Comparison of ENCODE assay signal across 2 fruit fly cellular contexts in genomic region chrX:12437099-12437498, dm6.
TF ChIP-seq lines count a peak whose summit lies in the region.

No protein-coding gene starts in this region.

- TF ChIP-seq CTCF in whole organism, embryonic (GFP tag; optimal IDR thresholded peaks at IDR 0.05; lab: Kevin White, UChicago): peak; percentile 88

TF ChIP-seq in whole organism, embryonic, 481 proteins besides CTCF, POLR2A, EP300 and RAD21:
- TF ChIP-seq Myb (GFP tag; optimal IDR thresholded peaks at IDR 0.05; lab: Kevin White, UChicago) (peak; percentile 51), Dip2 (GFP tag; IDR thresholded peaks at IDR 0.05; lab: Robert Waterston, UW) (peak; percentile 81), CG18476 (GFP tag; optimal IDR thresholded peaks at IDR 0.05; lab: Kevin White, UChicago) (no peak)

TF ChIP-seq in whole organism, prepupa, 60 proteins besides CTCF, POLR2A, EP300 and RAD21:
- no peak for TF ChIP-seq lz (GFP tag; optimal IDR thresholded peaks at IDR 0.05; lab: Kevin White, UChicago)
- TF ChIP-seq Eip78C (GFP tag; lab: Kevin White, UChicago): peak; percentile 3
